Fruit fly (Drosophila melanogaster) whole organism, embryonic: ENCODE measurements around the gene Ac3.

ENCODE experiments used
- CG11504 ChIP-seq: fragments of 200-800 bp; sonication (Bioruptor generic); optimal IDR thresholded peaks from 3 replicates; lab custom pipeline; 2019; ENCODE audit warnings: missing biosample characterization, mild to moderate bottlenecking, missing genetic modification characterization, moderate library complexity
- CG11695 ChIP-seq: fragments of 200-800 bp; sonication (Bioruptor generic); IDR thresholded peaks from 3 replicates; pipeline ENCODE4 v1.3.6; 2022; ENCODE audit warnings: missing biosample characterization, missing genetic modification characterization
- CG12104 ChIP-seq: fragments of 200-800 bp; sonication (Bioruptor generic); optimal IDR thresholded peaks from 3 replicates; lab custom pipeline; 2016; ENCODE audit warnings: missing biosample characterization, missing genetic modification characterization
- CG12155 ChIP-seq: fragments of 200-800 bp; sonication (Bioruptor generic); optimal IDR thresholded peaks from 3 replicates; lab custom pipeline; 2016; ENCODE audit warnings: missing biosample characterization, missing genetic modification characterization
- CG13123 ChIP-seq: fragments of 200-800 bp; sonication (Bioruptor generic); optimal IDR thresholded peaks from 2 replicates; lab custom pipeline; 2016; ENCODE audit warnings: missing biosample characterization, missing genetic modification characterization
- CG1602 ChIP-seq: fragments of 200-800 bp; sonication (Bioruptor generic); optimal IDR thresholded peaks from 3 replicates; lab custom pipeline; 2016; ENCODE audit warnings: missing biosample characterization, missing genetic modification characterization
- CG16813 ChIP-seq: fragments of 200-800 bp; sonication (Bioruptor generic); IDR thresholded peaks from 3 replicates; pipeline ENCODE4 v1.3.6; 2022; ENCODE audit warnings: missing biosample characterization, missing genetic modification characterization; ENCODE audit not compliant: partially characterized antibody
- CG16863 ChIP-seq: fragments of 200-800 bp; sonication (Bioruptor generic); optimal IDR thresholded peaks from 3 replicates; lab custom pipeline; 2016; ENCODE audit warnings: missing biosample characterization, missing genetic modification characterization
- CG17802 ChIP-seq: fragments of 200-800 bp; sonication (Bioruptor generic); optimal IDR thresholded peaks from 2 replicates; lab custom pipeline; 2018; ENCODE audit warnings: missing biosample characterization, mild to moderate bottlenecking, missing genetic modification characterization, moderate library complexity
- CG2120 ChIP-seq: fragments of 200-800 bp; sonication (Bioruptor generic); optimal IDR thresholded peaks from 3 replicates; lab custom pipeline; 2016; ENCODE audit warnings: missing biosample characterization, missing genetic modification characterization
- CG31388 ChIP-seq: fragments of 200-800 bp; sonication (Bioruptor generic); optimal IDR thresholded peaks from 2 replicates; lab custom pipeline; 2016; ENCODE audit warnings: missing biosample characterization, missing genetic modification characterization
- CG3163 ChIP-seq: fragments of 200-800 bp; sonication (Bioruptor generic); optimal IDR thresholded peaks from 3 replicates; lab custom pipeline; 2016; ENCODE audit warnings: missing biosample characterization, missing genetic modification characterization
- CG6689 ChIP-seq: fragments of 200-800 bp; sonication (Bioruptor generic); IDR thresholded peaks from 2 replicates; pipeline ENCODE4 v1.3.6; 2022; ENCODE audit warnings: missing biosample characterization, missing genetic modification characterization
- CG8290 ChIP-seq, 3 experiments: fragments of 200-800 bp; sonication (Bioruptor generic); optimal IDR thresholded peaks; 2 replicates each; lab custom pipeline; 2016 to 2019; ENCODE audit warnings: missing biosample characterization in 3 of 3, missing genetic modification characterization in 3 of 3, mild to moderate bottlenecking in 2 of 3, moderate library complexity in 1 of 3
- CG9215 ChIP-seq: fragments of 200-800 bp; sonication (Bioruptor generic); IDR thresholded peaks from 2 replicates; pipeline ENCODE4 v1.3.6; 2022; ENCODE audit warnings: missing biosample characterization, missing genetic modification characterization
- CG9932 ChIP-seq: fragments of 200-800 bp; sonication (Bioruptor generic); IDR thresholded peaks from 2 replicates; pipeline ENCODE4 v1.3.6; 2022; ENCODE audit warnings: missing biosample characterization, missing genetic modification characterization
- CrebB ChIP-seq: fragments of 200-800 bp; sonication (Bioruptor generic); optimal IDR thresholded peaks from 3 replicates; lab custom pipeline; 2018; ENCODE audit warnings: missing biosample characterization, mild to moderate bottlenecking, missing genetic modification characterization
- E2f2 ChIP-seq: fragments of 200-800 bp; sonication (Bioruptor generic); IDR thresholded peaks from 2 replicates; pipeline ENCODE4 v1.3.6; 2022; ENCODE audit warnings: missing biosample characterization, missing genetic modification characterization
- HmgD ChIP-seq: fragments of 200-800 bp; sonication (Bioruptor generic); optimal IDR thresholded peaks from 3 replicates; lab custom pipeline; 2016; ENCODE audit warnings: missing biosample characterization, missing genetic modification characterization
- Kr ChIP-seq: fragments of 200-800 bp; sonication (Bioruptor generic); optimal IDR thresholded peaks from 2 replicates; lab custom pipeline; 2017; ENCODE audit warnings: missing biosample characterization, mild to moderate bottlenecking, missing genetic modification characterization
- Meics ChIP-seq: fragments of 200-800 bp; sonication (Bioruptor generic); optimal IDR thresholded peaks from 2 replicates; lab custom pipeline; 2017; ENCODE audit warnings: missing biosample characterization, mild to moderate bottlenecking, missing genetic modification characterization
- Mrtf ChIP-seq: fragments of 200-800 bp; sonication (Bioruptor generic); IDR thresholded peaks from 3 replicates; pipeline ENCODE4 v1.3.6; 2022; ENCODE audit warnings: missing biosample characterization, missing genetic modification characterization
- Neu2 ChIP-seq: fragments of 200-800 bp; sonication (Bioruptor generic); optimal IDR thresholded peaks from 3 replicates; lab custom pipeline; 2016; ENCODE audit warnings: missing biosample characterization, missing genetic modification characterization, borderline replicate concordance
- Nf-YA ChIP-seq: fragments of 200-800 bp; sonication (Bioruptor generic); IDR thresholded peaks from 2 replicates; pipeline ENCODE4 v1.3.6; 2022; ENCODE audit warnings: missing biosample characterization, missing genetic modification characterization
- Nf-YB ChIP-seq: fragments of 200-800 bp; sonication (Bioruptor generic); optimal IDR thresholded peaks from 3 replicates; lab custom pipeline; 2019; ENCODE audit warnings: missing biosample characterization, mild to moderate bottlenecking, missing genetic modification characterization, moderate library complexity
- Optix ChIP-seq: fragments of 200-800 bp; sonication (Bioruptor generic); IDR thresholded peaks from 3 replicates; pipeline ENCODE4 v1.3.6; 2022; ENCODE audit warnings: missing biosample characterization, missing genetic modification characterization
- Sry-δ ChIP-seq: fragments of 200-800 bp; sonication (Bioruptor generic); optimal IDR thresholded peaks from 2 replicates; lab custom pipeline; 2016; ENCODE audit warnings: missing biosample characterization, missing genetic modification characterization
- Taf1 ChIP-seq: fragments of 200-800 bp; sonication (Bioruptor generic); IDR thresholded peaks from 2 replicates; pipeline ENCODE4 v1.3.6; 2022; ENCODE audit warnings: missing biosample characterization, missing genetic modification characterization
- btn ChIP-seq: fragments of 200-800 bp; sonication (Bioruptor generic); optimal IDR thresholded peaks from 2 replicates; lab custom pipeline; 2016; ENCODE audit warnings: missing biosample characterization, missing genetic modification characterization
- caup ChIP-seq: fragments of 200-800 bp; sonication (Bioruptor generic); optimal IDR thresholded peaks from 3 replicates; lab custom pipeline; 2017; ENCODE audit warnings: missing biosample characterization, mild to moderate bottlenecking, missing genetic modification characterization, moderate library complexity; ENCODE audit not compliant: severe bottlenecking
- chif ChIP-seq, 2 experiments: fragments of 200-800 bp; sonication (Bioruptor generic); optimal IDR thresholded peaks; 3 replicates each; lab custom pipeline; 2016; ENCODE audit warnings: missing biosample characterization in 2 of 2, missing genetic modification characterization in 2 of 2
- chinmo ChIP-seq: fragments of 200-800 bp; sonication (Bioruptor generic); IDR thresholded peaks from 4 replicates; pipeline ENCODE4 v1.3.6; 2022; ENCODE audit warnings: missing biosample characterization, missing genetic modification characterization; ENCODE audit not compliant: partially characterized antibody
- chm ChIP-seq: fragments of 200-800 bp; sonication (Bioruptor generic); IDR thresholded peaks from 2 replicates; pipeline ENCODE4 v1.3.6; 2022; ENCODE audit warnings: missing biosample characterization, missing genetic modification characterization
- ci ChIP-seq: fragments of 200-800 bp; sonication (Bioruptor generic); IDR thresholded peaks from 3 replicates; pipeline ENCODE4 v1.3.6; 2022; ENCODE audit warnings: missing biosample characterization, missing genetic modification characterization
- croc ChIP-seq: fragments of 200-800 bp; sonication (Bioruptor generic); conservative IDR thresholded peaks from 3 replicates; pipeline ENCODE4 v1.3.6; 2022; ENCODE audit warnings: missing biosample characterization, missing genetic modification characterization
- esg ChIP-seq: fragments of 200-800 bp; sonication (Bioruptor generic); conservative IDR thresholded peaks from 2 replicates; pipeline ENCODE4 v1.3.6; 2022; ENCODE audit warnings: missing biosample characterization, missing genetic modification characterization
- lilli ChIP-seq: fragments of 200-800 bp; sonication (Bioruptor generic); optimal IDR thresholded peaks from 3 replicates; lab custom pipeline; 2016; ENCODE audit warnings: missing biosample characterization, missing genetic modification characterization
- lov ChIP-seq, 2 experiments: fragments of 200-800 bp in 1 of 2; fragments of >200 bp in 1 of 2; sonication (Bioruptor generic) in 1 of 2; IDR thresholded peaks in 1 of 2; optimal IDR thresholded peaks in 1 of 2; 2 replicates in 1 of 2; 3 replicates in 1 of 2; pipeline versions ENCODE4 v1.3.6 to Lab custom; 2017 to 2022; ENCODE audit warnings: missing biosample characterization in 1 of 2, missing genetic modification characterization in 1 of 2
- luna ChIP-seq: fragments of 200-800 bp; sonication (Bioruptor generic); optimal IDR thresholded peaks from 2 replicates; lab custom pipeline; 2016; ENCODE audit warnings: missing biosample characterization, missing genetic modification characterization
- maf-S ChIP-seq: fragments of 200-800 bp; sonication (Bioruptor generic); optimal IDR thresholded peaks from 2 replicates; lab custom pipeline; 2016; ENCODE audit warnings: missing biosample characterization, missing genetic modification characterization
- mld ChIP-seq: fragments of 200-800 bp; sonication (Bioruptor generic); IDR thresholded peaks from 3 replicates; pipeline ENCODE4 v1.3.6; 2022; ENCODE audit warnings: missing biosample characterization, missing genetic modification characterization; ENCODE audit not compliant: partially characterized antibody
- prd ChIP-seq, 3 experiments: fragments of >200 bp in 2 of 3; fragments of 200-800 bp in 1 of 3; sonication (Bioruptor generic) in 1 of 3; optimal IDR thresholded peaks in 2 of 3; IDR thresholded peaks in 1 of 3; 2 replicates in 2 of 3; 3 replicates in 1 of 3; pipeline versions ENCODE4 v1.3.6 to Lab custom; 2017 to 2022; ENCODE audit warnings: missing biosample characterization in 1 of 3, missing genetic modification characterization in 1 of 3
- pzg ChIP-seq: fragments of 200-800 bp; sonication (Bioruptor generic); optimal IDR thresholded peaks from 3 replicates; lab custom pipeline; 2018; ENCODE audit warnings: missing biosample characterization, mild to moderate bottlenecking, missing genetic modification characterization, moderate library complexity
- ranshi ChIP-seq: fragments of 200-800 bp; sonication (Bioruptor generic); IDR thresholded peaks from 2 replicates; pipeline ENCODE4 v1.3.6; 2022; ENCODE audit warnings: missing biosample characterization, missing genetic modification characterization
- sima ChIP-seq: fragments of 200-800 bp; sonication (Bioruptor generic); optimal IDR thresholded peaks from 2 replicates; lab custom pipeline; 2016; ENCODE audit warnings: missing biosample characterization, missing genetic modification characterization
- sqz ChIP-seq: fragments of 200-800 bp; sonication (Bioruptor generic); optimal IDR thresholded peaks from 3 replicates; lab custom pipeline; 2018; ENCODE audit warnings: missing biosample characterization, mild to moderate bottlenecking, missing genetic modification characterization
- ssp ChIP-seq: fragments of 200-800 bp; sonication (Bioruptor generic); IDR thresholded peaks from 2 replicates; pipeline ENCODE4 v1.3.6; 2022; ENCODE audit warnings: missing biosample characterization, missing genetic modification characterization
- sug ChIP-seq: fragments of 200-800 bp; optimal IDR thresholded peaks from 2 replicates; lab custom pipeline; 2019; ENCODE audit warnings: missing biosample characterization, mild to moderate bottlenecking, missing genetic modification characterization, moderate library complexity
- usp ChIP-seq: fragments of >200 bp; optimal IDR thresholded peaks from 2 replicates; lab custom pipeline; 2017; ENCODE audit warnings: missing biosample characterization, missing genetic modification characterization
- vvl ChIP-seq: fragments of 200-800 bp; sonication (Bioruptor generic); IDR thresholded peaks from 2 replicates; pipeline ENCODE4 v1.3.6; 2022; ENCODE audit warnings: missing biosample characterization, missing genetic modification characterization

Ac3 gene

dm6 chr2L:21658529-21659009 is 26.2 kb downstream of the Ac3 start, which contains the start of gene Cul2 (continued):
- TF ChIP-seq sqz (peak; percentile 87), CG6689 (no peak), CG9932 (GFP tag; lab: Robert Waterston, UW) (no peak), prd (optimal IDR thresholded peaks at IDR 0.05; lab: Kevin White, UChicago) (no peak), prd (GFP tag; IDR thresholded peaks at IDR 0.05; lab: Robert Waterston, UW) (no peak), E2f2 (GFP tag; lab: Robert Waterston, UW) (peak; percentile 43; the same call in 1 of the 2 replicates), btn (GFP tag; lab: Kevin White, UChicago) (no peak), Mrtf (no peak), CG11504 (tag; lab: Kevin White, UChicago) (no peak), Optix (no peak), esg (GFP tag; lab: Robert Waterston, UW) (no peak), chif (GFP tag; optimal IDR thresholded peaks at IDR 0.05; lab: Kevin White, UChicago) (peak in 1 of 2 experiments; percentile 55), CG9215 (no peak), mld (GFP tag; lab: Robert Waterston, UW) (peak; percentile 69; the same call in 2 of the 3 replicates), usp (GFP tag; lab: Kevin White, UChicago) (no peak), sug (tag; lab: Kevin White, UChicago) (peak; percentile 30), sima (GFP tag; lab: Kevin White, UChicago) (no peak), chinmo (peak; percentile 73; the same call in 1 of the 4 replicates), CG31388 (GFP tag; lab: Kevin White, UChicago) (no peak), HmgD (peak; percentile 42), CG13123 (GFP tag; lab: Kevin White, UChicago) (no peak), Sry-δ (GFP tag; lab: Kevin White, UChicago) (peak; percentile 78), lilli (peak; percentile 48), CG11695 (no peak), Taf1 (GFP tag; lab: Robert Waterston, UW) (no peak), Nf-YA (GFP tag; lab: Robert Waterston, UW) (no peak), ranshi (no peak), CG12104 (GFP tag; lab: Kevin White, UChicago) (no peak), luna (GFP tag; lab: Kevin White, UChicago) (no peak), CG17802 (tag; lab: Kevin White, UChicago) (peak; percentile 93), CG16813 (GFP tag; lab: Robert Waterston, UW) (peak; percentile 84), CG2120 (GFP tag; lab: Kevin White, UChicago) (peak; percentile 60), Nf-YB (no peak), ssp (GFP tag; lab: Robert Waterston, UW) (peak; percentile 96), vvl (GFP tag; lab: Robert Waterston, UW) (no peak), chm (GFP tag; lab: Robert Waterston, UW) (no peak), Neu2 (GFP tag; lab: Kevin White, UChicago) (peak; percentile 38), CG16863 (GFP tag; lab: Kevin White, UChicago) (peak; percentile 16), maf-S (GFP tag; lab: Kevin White, UChicago) (peak; percentile 22), lov (optimal IDR thresholded peaks at IDR 0.05; lab: Kevin White, UChicago) (no peak), lov (GFP tag; IDR thresholded peaks at IDR 0.05; lab: Robert Waterston, UW) (no peak), CG8290 (GFP tag; optimal IDR thresholded peaks at IDR 0.05; lab: Kevin White, UChicago) (peak; percentile 54), CG8290 (tag; optimal IDR thresholded peaks at IDR 0.05; lab: Kevin White, UChicago) (peak in 1 of 2 experiments; percentile 55), CG12155 (peak; percentile 39), ci (GFP tag; lab: Robert Waterston, UW) (no peak), CG3163 (GFP tag; lab: Kevin White, UChicago) (peak; percentile 23), pzg (GFP tag; lab: Kevin White, UChicago) (peak; percentile 57), croc (GFP tag; lab: Robert Waterston, UW) (no peak), Kr (no peak), CG1602 (peak; percentile 34), CrebB (tag; lab: Kevin White, UChicago) (no peak), Meics (GFP tag; lab: Kevin White, UChicago) (peak; percentile 20), caup (GFP tag; lab: Kevin White, UChicago) (no peak)
